Fruit fly (Drosophila melanogaster): ENCODE data around the gene CarT.
A peak's percentile ranks its signal among the peaks of the same experiment; 100 is the strongest.

Gene CarT

dm6 chr2L:20716712-20717111 is 13.4 kb downstream of the CarT start:
- TF ChIP-seq knrl (GFP tag; IDR thresholded peaks at IDR 0.05; ENCODE audit: partially characterized antibody) = no peak
- no peak for TF ChIP-seq NC2α (GFP tag; optimal IDR thresholded peaks at IDR 0.05)
- TF ChIP-seq Nf-YC (tag; optimal IDR thresholded peaks at IDR 0.05) = no peak
- no peak for TF ChIP-seq CG15601 (tag; optimal IDR thresholded peaks at IDR 0.05)
- TF ChIP-seq CG18619 (GFP tag; optimal IDR thresholded peaks at IDR 0.05) = no peak
- no peak for TF ChIP-seq pho (GFP tag; optimal IDR thresholded peaks at IDR 0.05)
- no peak for TF ChIP-seq grau (tag; optimal IDR thresholded peaks at IDR 0.05)
- TF ChIP-seq Atf3 (GFP tag; optimal IDR thresholded peaks at IDR 0.05) = no peak
- no peak for TF ChIP-seq CG18599 (GFP tag; optimal IDR thresholded peaks at IDR 0.05)
- TF ChIP-seq Med (GFP tag) = no peak
- no peak for TF ChIP-seq CG17361 (GFP tag; IDR thresholded peaks at IDR 0.05)
- no peak for TF ChIP-seq E2f1 (GFP tag; IDR thresholded peaks at IDR 0.05)
- no peak for TF ChIP-seq CG11695 (GFP tag; IDR thresholded peaks at IDR 0.05)
- no peak for TF ChIP-seq CG11456 (GFP tag; IDR thresholded peaks at IDR 0.05)
- no peak for TF ChIP-seq Dp (GFP tag; optimal IDR thresholded peaks at IDR 0.05)
- TF ChIP-seq CG11560 (tag; IDR thresholded peaks at IDR 0.05) = no peak
- TF ChIP-seq Deaf1 (tag; optimal IDR thresholded peaks at IDR 0.05) = no peak
- TF ChIP-seq cad (GFP tag; optimal IDR thresholded peaks at IDR 0.05) = no peak

- TF ChIP-seq Hr78 (GFP tag; optimal IDR thresholded peaks at IDR 0.05) (peak in 1 of 2 experiments; percentile 44), sug (tag; optimal IDR thresholded peaks at IDR 0.05) (peak; percentile 8), CG10979 (tag; optimal IDR thresholded peaks at IDR 0.05) (peak; percentile 44), CG16813 (GFP tag; IDR thresholded peaks at IDR 0.05; ENCODE audit: partially characterized antibody) (0 out of 3 replicates have a peak, but pooled peaks have one; percentile 23), stwl (tag; optimal IDR thresholded peaks at IDR 0.05) (no peak), CG34376 (GFP tag; optimal IDR thresholded peaks at IDR 0.05) (no peak), CG33557 (GFP tag; optimal IDR thresholded peaks at IDR 0.05) (peak; percentile 92), fru (optimal IDR thresholded peaks at IDR 0.05) (no peak), CG2875 (GFP tag; optimal IDR thresholded peaks at IDR 0.05) (peak; percentile 20), sna (GFP tag; IDR thresholded peaks at IDR 0.05; ENCODE audit: partially characterized antibody) (0 out of 2 replicates have a peak, but pooled peaks have one; percentile 53), CG15269 (tag; optimal IDR thresholded peaks at IDR 0.05) (peak; percentile 22), sc (optimal IDR thresholded peaks at IDR 0.05) (no peak), sc (GFP tag; optimal IDR thresholded peaks at IDR 0.05) (peak; percentile 12), Drgx (GFP tag; IDR thresholded peaks at IDR 0.05) (peak; percentile 63), hkb (optimal IDR thresholded peaks at IDR 0.05) (no peak), hkb (GFP tag; IDR thresholded peaks at IDR 0.05) (no peak), knrl (GFP tag; IDR thresholded peaks at IDR 0.05; ENCODE audit: partially characterized antibody) (no peak), CG12391 (tag; optimal IDR thresholded peaks at IDR 0.05) (no peak), zfh1 (GFP tag; IDR thresholded peaks at IDR 0.05) (no peak), Jarid2 (GFP tag; optimal IDR thresholded peaks at IDR 0.05) (peak; percentile 20), ac (GFP tag; optimal IDR thresholded peaks at IDR 0.05) (no peak), Camta (GFP tag; optimal IDR thresholded peaks at IDR 0.05) (no peak), CG12942 (GFP tag; optimal IDR thresholded peaks at IDR 0.05) (no peak), CG3407 (GFP tag; optimal IDR thresholded peaks at IDR 0.05) (peak; percentile 16), Deaf1 (tag; optimal IDR thresholded peaks at IDR 0.05) (peak; percentile 99), oc (tag; optimal IDR thresholded peaks at IDR 0.05) (peak; percentile 21), CG11504 (tag; optimal IDR thresholded peaks at IDR 0.05) (peak; percentile 4), dan (GFP tag; IDR thresholded peaks at IDR 0.05) (no peak), chinmo (GFP tag; IDR thresholded peaks at IDR 0.05; ENCODE audit: partially characterized antibody) (peak; percentile 97), CG10431 (GFP tag; optimal IDR thresholded peaks at IDR 0.05) (peak; percentile 77), CG14710 (tag; optimal IDR thresholded peaks at IDR 0.05) (peak; percentile 43), CG12769 (tag; optimal IDR thresholded peaks at IDR 0.05) (peak; percentile 69), Bgb (GFP tag; IDR thresholded peaks at IDR 0.05; ENCODE audit: partially characterized antibody) (no peak), Eip74EF (GFP tag; optimal IDR thresholded peaks at IDR 0.05) (peak in 1 of 2 experiments; percentile 28), CG17361 (GFP tag; IDR thresholded peaks at IDR 0.05) (peak; percentile 16; the same call in 1 of the 3 replicates)
Observed at dm6 chr2L:20716077-20716476, 14.0 kb downstream of the CarT start.
